Worm (Caenorhabditis elegans) whole organism, midembryonic: Measurements from ENCODE around the gene rab-3.

Experiments
- T22C8.4 ChIP-seq: fragments of 200-800 bp; sonication (Bioruptor generic); IDR thresholded peaks from 2 replicates; pipeline ENCODE4 v1.3.6; 2022; ENCODE audit warnings: missing genetic modification characterization, missing compliant biosample characterization
- cog-1 ChIP-seq: sonication (generic microtip); optimal IDR thresholded peaks from 2 replicates; lab custom pipeline; 2016; ENCODE audit warnings: missing genetic modification characterization, missing compliant biosample characterization
- flt-1 ChIP-seq: fragments of 200-800 bp; sonication (Bioruptor generic); IDR thresholded peaks from 2 replicates; pipeline ENCODE4 v1.3.6; 2022; ENCODE audit warnings: missing genetic modification characterization, missing compliant biosample characterization
- klf-2 ChIP-seq: fragments of 200-800 bp; sonication (Bioruptor generic); conservative IDR thresholded peaks from 2 replicates; pipeline ENCODE4 v1.3.6; 2022; ENCODE audit warnings: missing genetic modification reagents, missing genetic modification characterization, missing compliant biosample characterization
- med-1 ChIP-seq: sonication (generic microtip); optimal IDR thresholded peaks from 2 replicates; lab custom pipeline; 2017; ENCODE audit warnings: missing genetic modification characterization, mild to moderate bottlenecking, missing compliant biosample characterization, antibody characterized with exemption, missing genetic modification reagents; ENCODE audit not compliant: insufficient read depth
- ref-1 ChIP-seq: fragments of 200-800 bp; sonication (Bioruptor generic); conservative IDR thresholded peaks from 2 replicates; pipeline ENCODE4 v1.3.6; 2022; ENCODE audit warnings: missing genetic modification reagents, missing genetic modification characterization, missing compliant biosample characterization
- tab-1 ChIP-seq: fragments of 200-800 bp; sonication (Bioruptor generic); IDR thresholded peaks from 2 replicates; pipeline ENCODE4 v1.3.6; 2022; ENCODE audit warnings: missing genetic modification characterization, missing compliant biosample characterization
- ztf-23 ChIP-seq: fragments of 200-800 bp; sonication (Bioruptor generic); IDR thresholded peaks from 2 replicates; pipeline ENCODE4 v1.3.6; 2022; ENCODE audit warnings: missing genetic modification reagents, missing genetic modification characterization, missing compliant biosample characterization
- ztf-29 ChIP-seq: fragments of 200-800 bp; sonication (Bioruptor generic); IDR thresholded peaks from 2 replicates; pipeline ENCODE4 v1.3.6; 2022; ENCODE audit warnings: missing genetic modification reagents, missing genetic modification characterization, missing compliant biosample characterization

Gene rab-3

ce11 chrII:5736599-5736998, 8.9 kb upstream of the rab-3 start:
- no peak for TF ChIP-seq ref-1 (GFP tag; lab: Robert Waterston, UW)
- TF ChIP-seq tab-1 (GFP tag; lab: Robert Waterston, UW), result no peak
- no peak for TF ChIP-seq flt-1 (GFP tag; lab: Robert Waterston, UW)
- no peak for TF ChIP-seq klf-2 (GFP tag; lab: Robert Waterston, UW)
- TF ChIP-seq ztf-23, result no peak
- no peak for TF ChIP-seq ztf-29
- no peak for TF ChIP-seq cog-1
- TF ChIP-seq med-1 (GFP tag; lab: Kevin White, UChicago), result no peak
- TF ChIP-seq T22C8.4 (GFP tag; lab: Robert Waterston, UW), result no peak

- no peak for TF ChIP-seq klf-2 (GFP tag; lab: Robert Waterston, UW)
- TF ChIP-seq flt-1 (GFP tag; lab: Robert Waterston, UW), result no peak
Measured at ce11 chrII:5735744-5736143, 8.1 kb upstream of the rab-3 start.

ce11 chrII:5734883-5735282, 7.2 kb upstream of the rab-3 start:
- TF ChIP-seq med-1 (GFP tag; lab: Kevin White, UChicago) (no peak), ztf-29 (no peak), ref-1 (GFP tag; lab: Robert Waterston, UW) (no peak), tab-1 (GFP tag; lab: Robert Waterston, UW) (no peak), klf-2 (GFP tag; lab: Robert Waterston, UW) (no peak), cog-1 (no peak), ztf-23 (no peak), flt-1 (GFP tag; lab: Robert Waterston, UW) (no peak), T22C8.4 (GFP tag; lab: Robert Waterston, UW) (no peak)

ce11 chrII:5730343-5731083, 2.9 kb upstream of the rab-3 start, which contains the start of the genes C18A3.7 and C18A3.11:
Gene C18A3.7, minus strand, starts transcription at chrII:5730443.
Gene C18A3.11, plus strand, starts transcription at chrII:5731033.
- TF ChIP-seq cog-1 (no peak), tab-1 (GFP tag; lab: Robert Waterston, UW) (no peak), klf-2 (GFP tag; lab: Robert Waterston, UW) (no peak), flt-1 (GFP tag; lab: Robert Waterston, UW) (no peak), ref-1 (GFP tag; lab: Robert Waterston, UW) (no peak), T22C8.4 (GFP tag; lab: Robert Waterston, UW) (no peak), ztf-29 (no peak), ztf-23 (no peak), med-1 (GFP tag; lab: Kevin White, UChicago) (no peak)

- TF ChIP-seq ref-1 (GFP tag; lab: Robert Waterston, UW), result no peak
- no peak for TF ChIP-seq flt-1 (GFP tag; lab: Robert Waterston, UW)
- no peak for TF ChIP-seq med-1 (GFP tag; lab: Kevin White, UChicago)
- TF ChIP-seq tab-1 (GFP tag; lab: Robert Waterston, UW), result no peak
- TF ChIP-seq T22C8.4 (GFP tag; lab: Robert Waterston, UW), result no peak
- no peak for TF ChIP-seq ztf-23
- TF ChIP-seq ztf-29, result no peak
- no peak for TF ChIP-seq klf-2 (GFP tag; lab: Robert Waterston, UW)
- TF ChIP-seq cog-1, result no peak
Measured at ce11 chrII:5725094-5725493, 2.6 kb downstream of the rab-3 start.

ce11 chrII:5719848-5720247, 7.8 kb downstream of the rab-3 start, which contains the start of gene damt-1:
Gene damt-1, plus strand, starts transcription at chrII:5720148.
- TF ChIP-seq tab-1 (GFP tag; lab: Robert Waterston, UW) (no peak), klf-2 (GFP tag; lab: Robert Waterston, UW) (no peak), ztf-29 (no peak), ztf-23 (no peak), T22C8.4 (GFP tag; lab: Robert Waterston, UW) (no peak), med-1 (GFP tag; lab: Kevin White, UChicago) (no peak), flt-1 (GFP tag; lab: Robert Waterston, UW) (no peak), cog-1 (no peak), ref-1 (GFP tag; lab: Robert Waterston, UW) (no peak)

- TF ChIP-seq med-1 (GFP tag; lab: Kevin White, UChicago) (no peak), ztf-23 (no peak), cog-1 (no peak), klf-2 (GFP tag; lab: Robert Waterston, UW) (no peak), ref-1 (GFP tag; lab: Robert Waterston, UW) (no peak), T22C8.4 (GFP tag; lab: Robert Waterston, UW) (no peak), tab-1 (GFP tag; lab: Robert Waterston, UW) (no peak), ztf-29 (no peak), flt-1 (GFP tag; lab: Robert Waterston, UW) (no peak)
Measured at ce11 chrII:5717831-5718230, 9.8 kb downstream of the rab-3 start, which contains the start of gene zipt-3. Gene zipt-3, plus strand, starts transcription at chrII:5718131.

- TF ChIP-seq cog-1 (no peak), T22C8.4 (GFP tag; lab: Robert Waterston, UW) (no peak), med-1 (GFP tag; lab: Kevin White, UChicago) (no peak), flt-1 (GFP tag; lab: Robert Waterston, UW) (no peak), ztf-23 (no peak), ref-1 (GFP tag; lab: Robert Waterston, UW) (no peak), tab-1 (GFP tag; lab: Robert Waterston, UW) (no peak), klf-2 (GFP tag; lab: Robert Waterston, UW) (no peak), ztf-29 (no peak)
Measured at ce11 chrII:5715745-5716357, 11.8 kb downstream of the rab-3 start, which contains the start of the genes C18A3.10 and C18A3.3. Gene C18A3.10, minus strand, starts transcription at chrII:5715845. Gene C18A3.3, plus strand, starts transcription at chrII:5716307.

- no peak for TF ChIP-seq med-1 (GFP tag; lab: Kevin White, UChicago)
- TF ChIP-seq ref-1 (GFP tag; lab: Robert Waterston, UW), result no peak
- no peak for TF ChIP-seq cog-1
- TF ChIP-seq flt-1 (GFP tag; lab: Robert Waterston, UW), result 0 out of 2 replicates have a peak, but pooled peaks have one; percentile 13
- TF ChIP-seq klf-2 (GFP tag; lab: Robert Waterston, UW), result no peak
- no peak for TF ChIP-seq tab-1 (GFP tag; lab: Robert Waterston, UW)
- TF ChIP-seq ztf-23, result no peak
Measured at ce11 chrII:5714807-5715206, 12.8 kb downstream of the rab-3 start, which contains the start of the genes tiar-1 and lelo-4. Gene tiar-1, minus strand, starts transcription at chrII:5714823. Gene lelo-4, plus strand, starts transcription at chrII:5714924.
